Worm (Caenorhabditis elegans) whole organism, midembryonic: ENCODE results near the gene ZC404.16.

ENCODE experiments used
- T22C8.4 ChIP-seq: fragments of 200-800 bp; sonication (Bioruptor generic); IDR thresholded peaks from 2 replicates; pipeline ENCODE4 v1.3.6; 2022; ENCODE audit warnings: missing genetic modification characterization, missing compliant biosample characterization
- cog-1 ChIP-seq: sonication (generic microtip); optimal IDR thresholded peaks from 2 replicates; lab custom pipeline; 2016; ENCODE audit warnings: missing genetic modification characterization, missing compliant biosample characterization
- flt-1 ChIP-seq: fragments of 200-800 bp; sonication (Bioruptor generic); IDR thresholded peaks from 2 replicates; pipeline ENCODE4 v1.3.6; 2022; ENCODE audit warnings: missing genetic modification characterization, missing compliant biosample characterization
- klf-2 ChIP-seq: fragments of 200-800 bp; sonication (Bioruptor generic); conservative IDR thresholded peaks from 2 replicates; pipeline ENCODE4 v1.3.6; 2022; ENCODE audit warnings: missing genetic modification reagents, missing genetic modification characterization, missing compliant biosample characterization
- med-1 ChIP-seq: sonication (generic microtip); optimal IDR thresholded peaks from 2 replicates; lab custom pipeline; 2017; ENCODE audit warnings: missing genetic modification characterization, mild to moderate bottlenecking, missing compliant biosample characterization, antibody characterized with exemption, missing genetic modification reagents; ENCODE audit not compliant: insufficient read depth
- ref-1 ChIP-seq: fragments of 200-800 bp; sonication (Bioruptor generic); conservative IDR thresholded peaks from 2 replicates; pipeline ENCODE4 v1.3.6; 2022; ENCODE audit warnings: missing genetic modification reagents, missing genetic modification characterization, missing compliant biosample characterization
- ztf-23 ChIP-seq: fragments of 200-800 bp; sonication (Bioruptor generic); IDR thresholded peaks from 2 replicates; pipeline ENCODE4 v1.3.6; 2022; ENCODE audit warnings: missing genetic modification reagents, missing genetic modification characterization, missing compliant biosample characterization
- ztf-29 ChIP-seq: fragments of 200-800 bp; sonication (Bioruptor generic); IDR thresholded peaks from 2 replicates; pipeline ENCODE4 v1.3.6; 2022; ENCODE audit warnings: missing genetic modification reagents, missing genetic modification characterization, missing compliant biosample characterization

ce11 chrV:6782260-6782659 lies 8.6 kb upstream of the ZC404.16 start:
- TF ChIP-seq T22C8.4 (GFP tag; lab: Robert Waterston, UW) (no peak), flt-1 (GFP tag; lab: Robert Waterston, UW) (no peak), med-1 (no peak), ref-1 (GFP tag; lab: Robert Waterston, UW) (no peak), cog-1 (tag; lab: Kevin White, UChicago) (no peak), ztf-29 (GFP tag; lab: Robert Waterston, UW) (no peak), klf-2 (GFP tag; lab: Robert Waterston, UW) (no peak), ztf-23 (GFP tag; lab: Robert Waterston, UW) (no peak)
